Fruit fly (Drosophila melanogaster): ENCODE measurements around the gene CG12538.

The CG12538 gene

DNA sequence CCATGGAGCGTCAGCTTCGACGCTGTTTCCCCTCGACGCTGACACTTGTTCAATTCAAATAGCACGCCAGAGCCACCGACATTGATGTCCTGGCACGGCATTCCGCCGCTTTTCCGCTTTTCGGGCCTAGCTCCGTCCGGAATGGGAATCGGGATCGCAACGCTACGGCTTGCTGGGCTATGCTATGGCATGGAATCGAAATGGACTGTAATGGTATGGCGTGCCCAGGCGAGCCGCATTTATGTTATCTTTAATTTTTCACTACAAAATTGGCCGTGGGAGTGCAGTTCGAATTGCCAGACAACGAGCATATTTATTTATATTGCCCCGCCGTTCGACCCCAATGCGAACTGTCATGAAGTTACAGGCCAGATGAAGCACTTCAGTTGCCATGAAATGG is at the start of gene CG12538:
CG12538 (minus strand) TSS at position 101 of the 400 bp plus-strand sequence.
- TF ChIP-seq CG14711 (tag; optimal IDR thresholded peaks at IDR 0.05) (no peak), CG33017 (tag; optimal IDR thresholded peaks at IDR 0.05) (no peak), cnc (optimal IDR thresholded peaks at IDR 0.05) (no peak), CG5204 (GFP tag; optimal IDR thresholded peaks at IDR 0.05) (no peak), Crg-1 (GFP tag; optimal IDR thresholded peaks at IDR 0.05) (no peak), kay (GFP tag; ENCODE audit: borderline replicate concordance) (no peak), Clk (GFP tag; optimal IDR thresholded peaks at IDR 0.05) (no peak), CG11617 (GFP tag; optimal IDR thresholded peaks at IDR 0.05) (no peak), tj (GFP tag; optimal IDR thresholded peaks at IDR 0.05) (no peak), ovo (GFP tag; optimal IDR thresholded peaks at IDR 0.05) (no peak), cic (GFP tag; optimal IDR thresholded peaks at IDR 0.05) (no peak), CG12768 (GFP tag; optimal IDR thresholded peaks at IDR 0.05) (no peak), CG1620 (GFP tag; optimal IDR thresholded peaks at IDR 0.05) (no peak), bab1 (GFP tag; optimal IDR thresholded peaks at IDR 0.05) (no peak)

DNA sequence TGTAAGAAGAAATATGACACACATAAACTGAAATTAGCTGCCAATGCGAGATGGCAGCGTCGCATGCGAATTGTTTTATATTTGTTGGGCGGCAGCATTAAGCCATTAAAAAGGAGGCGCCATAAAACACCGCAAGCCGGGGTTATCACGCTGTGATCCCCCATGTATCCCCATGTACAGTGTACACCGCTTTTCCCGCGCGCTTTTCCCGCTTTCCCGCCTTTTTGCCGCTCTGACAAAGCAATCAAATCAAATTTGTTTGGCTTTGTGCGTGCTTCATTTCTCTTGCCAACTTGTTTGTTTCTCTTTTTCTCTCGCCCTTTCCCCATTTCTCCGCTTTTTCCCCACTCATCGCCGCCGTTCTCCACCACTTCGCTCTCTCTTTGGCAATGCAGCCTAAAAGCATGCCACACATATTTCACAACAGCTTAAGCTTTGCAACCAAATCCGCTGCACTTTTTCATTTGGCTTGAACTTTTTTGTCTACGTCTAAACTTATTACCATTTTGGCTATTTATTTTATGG is 30.6 kb upstream of the CG12538 start:
- no peak for TF ChIP-seq kay (GFP tag; ENCODE audit: borderline replicate concordance)
- TF ChIP-seq pad (GFP tag; optimal IDR thresholded peaks at IDR 0.05): no peak
- TF ChIP-seq Crg-1 (GFP tag; optimal IDR thresholded peaks at IDR 0.05): no peak
- no peak for TF ChIP-seq CG5204 (GFP tag; optimal IDR thresholded peaks at IDR 0.05)
- no peak for TF ChIP-seq Clk (GFP tag; optimal IDR thresholded peaks at IDR 0.05)
- TF ChIP-seq CG11617 (GFP tag; optimal IDR thresholded peaks at IDR 0.05): no peak
- TF ChIP-seq Hr96 (GFP tag; optimal IDR thresholded peaks at IDR 0.05): no peak
- TF ChIP-seq Mnt (GFP tag; optimal IDR thresholded peaks at IDR 0.05): no peak
- TF ChIP-seq CG12768 (GFP tag; optimal IDR thresholded peaks at IDR 0.05): no peak

DNA sequence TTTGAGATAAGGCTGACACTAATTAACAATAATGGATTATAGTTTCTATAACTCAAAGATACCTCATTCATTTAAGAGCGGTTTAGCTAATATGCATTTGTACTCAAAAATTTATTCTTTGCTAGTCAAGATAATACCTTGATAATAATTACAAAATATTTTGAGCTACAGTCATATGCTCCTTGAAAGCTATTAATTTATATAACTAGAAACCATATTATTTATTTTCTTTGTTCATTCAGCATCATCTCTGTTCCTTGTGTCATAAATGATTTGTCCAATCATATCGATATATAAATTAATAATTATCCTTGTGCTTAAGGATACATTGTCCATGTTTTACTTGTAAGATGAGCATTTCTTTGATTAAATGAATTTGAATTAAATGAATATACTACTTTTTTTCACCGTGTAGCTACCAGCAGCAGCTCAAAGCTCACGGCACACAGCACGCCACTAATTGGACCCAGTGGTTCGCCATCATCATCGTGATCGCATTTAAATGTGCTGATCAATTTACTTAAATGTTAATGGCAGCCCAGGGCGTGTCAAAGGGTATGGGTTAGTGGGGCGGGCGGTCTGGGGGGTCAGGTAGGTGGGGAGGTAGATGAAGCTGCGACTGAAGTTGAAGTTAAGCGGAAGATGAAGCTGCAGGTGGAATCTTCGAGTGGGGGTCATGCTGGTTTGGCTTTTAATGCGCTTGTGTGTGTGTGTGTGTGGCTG is 30.0 kb upstream of the CG12538 start:
- TF ChIP-seq Hr96 (GFP tag; optimal IDR thresholded peaks at IDR 0.05): no peak
- no peak for TF ChIP-seq CG1620 (GFP tag; optimal IDR thresholded peaks at IDR 0.05)
- TF ChIP-seq toe (GFP tag; optimal IDR thresholded peaks at IDR 0.05): no peak
- no peak for TF ChIP-seq cic (GFP tag; optimal IDR thresholded peaks at IDR 0.05)
- no peak for TF ChIP-seq CG12768 (GFP tag; optimal IDR thresholded peaks at IDR 0.05)
- no peak for TF ChIP-seq cnc (optimal IDR thresholded peaks at IDR 0.05)
- no peak for TF ChIP-seq ovo (GFP tag; optimal IDR thresholded peaks at IDR 0.05)
- no peak for TF ChIP-seq kay (GFP tag; ENCODE audit: borderline replicate concordance)

DNA sequence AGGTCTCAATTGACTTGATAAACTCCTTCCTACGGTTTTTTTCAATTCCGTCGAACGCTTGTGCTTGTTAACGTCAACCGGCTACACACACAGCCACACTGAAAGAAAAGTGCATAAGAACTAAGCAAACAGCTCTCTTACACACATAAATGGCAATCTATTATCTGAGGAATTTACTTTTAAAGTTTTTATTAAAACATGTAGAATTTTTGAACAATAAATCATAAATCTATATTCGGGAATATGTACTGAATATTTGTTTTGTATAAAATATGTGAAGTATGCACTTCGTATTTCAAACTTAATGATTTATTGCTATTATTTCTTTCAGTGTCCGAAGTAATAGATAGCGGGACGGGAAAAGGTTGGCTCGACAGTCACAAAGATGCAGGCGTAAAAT is 26.2 kb upstream of the CG12538 start:
- TF ChIP-seq pad (GFP tag; optimal IDR thresholded peaks at IDR 0.05) (no peak), Clk (GFP tag; optimal IDR thresholded peaks at IDR 0.05) (no peak), CG11617 (GFP tag; optimal IDR thresholded peaks at IDR 0.05) (no peak), Mnt (GFP tag; optimal IDR thresholded peaks at IDR 0.05) (no peak), cnc (optimal IDR thresholded peaks at IDR 0.05) (no peak), CG1620 (GFP tag; optimal IDR thresholded peaks at IDR 0.05) (no peak), ovo (GFP tag; optimal IDR thresholded peaks at IDR 0.05) (no peak), CG12768 (GFP tag; optimal IDR thresholded peaks at IDR 0.05) (no peak), CG33017 (tag; optimal IDR thresholded peaks at IDR 0.05) (no peak), CG5204 (GFP tag; optimal IDR thresholded peaks at IDR 0.05) (no peak), Crg-1 (GFP tag; optimal IDR thresholded peaks at IDR 0.05) (no peak), Hr96 (GFP tag; optimal IDR thresholded peaks at IDR 0.05) (no peak), CG7045 (GFP tag; optimal IDR thresholded peaks at IDR 0.05) (no peak), CG7101 (tag; optimal IDR thresholded peaks at IDR 0.05) (no peak), toe (GFP tag; optimal IDR thresholded peaks at IDR 0.05) (no peak), bab1 (GFP tag; optimal IDR thresholded peaks at IDR 0.05) (no peak), kay (GFP tag; ENCODE audit: borderline replicate concordance) (no peak)

DNA sequence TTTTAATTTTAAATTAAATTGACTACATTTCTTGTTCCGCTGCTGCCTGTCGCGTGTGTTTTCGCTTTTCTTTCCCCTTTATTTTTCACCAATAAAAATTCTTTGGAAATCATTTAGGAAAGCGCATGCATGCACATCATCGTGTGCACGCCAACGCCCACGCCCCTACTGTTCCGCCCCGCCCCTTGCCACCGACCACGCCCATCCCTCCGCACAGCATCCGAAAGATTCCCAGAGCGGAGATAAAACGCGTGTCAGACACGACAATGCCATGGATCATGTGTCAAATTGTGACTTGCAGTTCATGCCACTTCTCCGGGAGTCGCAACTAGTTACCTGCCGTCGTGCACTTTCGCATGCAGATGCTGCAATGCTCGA is 25.1 kb upstream of the CG12538 start:
- TF ChIP-seq cnc (optimal IDR thresholded peaks at IDR 0.05) (no peak), CG33017 (tag; optimal IDR thresholded peaks at IDR 0.05) (no peak), CG11617 (GFP tag; optimal IDR thresholded peaks at IDR 0.05) (no peak), toe (GFP tag; optimal IDR thresholded peaks at IDR 0.05) (no peak), CG1620 (GFP tag; optimal IDR thresholded peaks at IDR 0.05) (no peak), bab1 (GFP tag; optimal IDR thresholded peaks at IDR 0.05) (no peak), CG5204 (GFP tag; optimal IDR thresholded peaks at IDR 0.05) (no peak), CG7045 (GFP tag; optimal IDR thresholded peaks at IDR 0.05) (no peak), kay (GFP tag; ENCODE audit: borderline replicate concordance) (no peak), cic (GFP tag; optimal IDR thresholded peaks at IDR 0.05) (no peak), CG7101 (tag; optimal IDR thresholded peaks at IDR 0.05) (no peak), Mnt (GFP tag; optimal IDR thresholded peaks at IDR 0.05) (no peak), Clk (GFP tag; optimal IDR thresholded peaks at IDR 0.05) (no peak), CG14711 (tag; optimal IDR thresholded peaks at IDR 0.05) (no peak), Hr96 (GFP tag; optimal IDR thresholded peaks at IDR 0.05) (no peak), pad (GFP tag; optimal IDR thresholded peaks at IDR 0.05) (no peak), Crg-1 (GFP tag; optimal IDR thresholded peaks at IDR 0.05) (no peak)

DNA sequence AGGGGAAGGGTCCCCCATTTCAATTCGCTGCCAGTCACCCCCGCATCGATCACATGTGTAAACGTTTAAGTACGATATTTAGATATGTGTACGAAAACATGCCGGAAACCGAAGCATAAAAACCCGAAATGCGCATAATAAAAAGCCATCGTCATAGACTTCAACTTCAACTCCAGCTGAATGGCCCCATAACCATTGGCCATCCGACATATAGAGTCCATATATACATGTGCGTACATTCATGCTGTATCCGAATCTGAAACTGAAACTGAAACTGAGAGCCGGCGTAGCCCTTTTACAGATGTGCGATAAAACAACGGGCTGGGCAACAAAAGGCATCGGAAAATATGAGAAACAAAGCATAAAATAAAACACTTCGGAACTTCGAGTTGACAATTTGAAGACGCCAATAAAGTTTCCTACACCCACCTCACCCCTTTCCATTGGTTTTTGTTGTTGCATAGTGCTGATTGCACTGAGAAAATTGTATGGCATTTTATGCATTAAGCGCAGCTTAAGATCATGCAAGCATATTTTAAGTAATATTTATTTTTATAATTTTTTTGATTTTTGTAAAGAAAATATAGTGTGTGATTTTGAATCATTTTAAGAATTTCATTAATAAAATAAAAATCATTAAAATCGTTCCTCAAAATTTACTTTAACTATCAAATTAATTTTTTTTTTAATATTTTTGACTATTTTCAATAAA is 24.6 kb upstream of the CG12538 start:
- TF ChIP-seq CG33017 (tag; optimal IDR thresholded peaks at IDR 0.05) (no peak), CG11617 (GFP tag; optimal IDR thresholded peaks at IDR 0.05) (no peak), tj (GFP tag; optimal IDR thresholded peaks at IDR 0.05) (no peak), pad (GFP tag; optimal IDR thresholded peaks at IDR 0.05) (no peak), CG14711 (tag; optimal IDR thresholded peaks at IDR 0.05) (no peak), Hr96 (GFP tag; optimal IDR thresholded peaks at IDR 0.05) (no peak)

All from whole organism, adult.